Worm (Caenorhabditis elegans) whole organism, mixed stage, embryonic: ENCODE data around the gene T04H1.5.
A peak's percentile ranks its signal among the peaks of the same experiment; 100 is the strongest.

Source experiments
- M03D4.4 ChIP-seq: sonication (generic microtip); optimal IDR thresholded peaks from 2 replicates; lab custom pipeline; 2017; ENCODE audit warnings: mild to moderate bottlenecking, missing genetic modification characterization, missing compliant biosample characterization
- bed-3 ChIP-seq: fragments of 200-800 bp; sonication (Bioruptor generic); optimal IDR thresholded peaks from 3 replicates; lab custom pipeline; 2018; ENCODE audit warnings: mild to moderate bottlenecking, missing genetic modification characterization, moderate library complexity, missing compliant biosample characterization
- blmp-1 ChIP-seq: fragments of 150-350 bp; optimal IDR thresholded peaks from 2 replicates; lab custom pipeline; 2014; ENCODE audit warnings: missing biosample characterization, missing genetic modification characterization
- ceh-43 ChIP-seq: fragments of 200-800 bp; sonication (Bioruptor generic); optimal IDR thresholded peaks from 2 replicates; lab custom pipeline; 2018; ENCODE audit warnings: mild to moderate bottlenecking, missing genetic modification characterization, moderate library complexity, missing compliant biosample characterization
- ceh-83 ChIP-seq: fragments of 200-800 bp; sonication (Bioruptor generic); optimal IDR thresholded peaks from 2 replicates; lab custom pipeline; 2018; ENCODE audit warnings: mild to moderate bottlenecking, missing genetic modification characterization, missing compliant biosample characterization
- ces-1 ChIP-seq: fragments of 150-350 bp; optimal IDR thresholded peaks from 2 replicates; lab custom pipeline; 2014; ENCODE audit warnings: missing biosample characterization, missing genetic modification reagents, missing genetic modification characterization
- flh-1 ChIP-seq: fragments of 200-800 bp; sonication (Bioruptor generic); optimal IDR thresholded peaks from 2 replicates; lab custom pipeline; 2018; ENCODE audit warnings: mild to moderate bottlenecking, missing genetic modification characterization, moderate library complexity, missing compliant biosample characterization
- ham-2 ChIP-seq: fragments of 200-800 bp; sonication (Bioruptor generic); optimal IDR thresholded peaks from 2 replicates; lab custom pipeline; 2018; ENCODE audit warnings: mild to moderate bottlenecking, missing genetic modification characterization, missing compliant biosample characterization
- hlh-1 ChIP-seq: fragments of 150-350 bp; optimal IDR thresholded peaks from 2 replicates; lab custom pipeline; 2014; ENCODE audit warnings: missing biosample characterization, missing genetic modification reagents, missing genetic modification characterization
- lin-13 ChIP-seq: fragments of 150-350 bp; optimal IDR thresholded peaks from 2 replicates; lab custom pipeline; 2014; ENCODE audit warnings: missing biosample characterization, missing genetic modification characterization
- lin-32 ChIP-seq: fragments of 200-800 bp; sonication (Bioruptor generic); optimal IDR thresholded peaks from 2 replicates; lab custom pipeline; 2018; ENCODE audit warnings: mild to moderate bottlenecking, missing genetic modification characterization, missing compliant biosample characterization
- lsy-2 ChIP-seq: fragments of 150-350 bp; optimal IDR thresholded peaks from 2 replicates; lab custom pipeline; 2014; ENCODE audit warnings: missing biosample characterization, missing genetic modification characterization
- mab-5 ChIP-seq: fragments of 150-350 bp; optimal IDR thresholded peaks from 2 replicates; lab custom pipeline; 2014; ENCODE audit warnings: missing biosample characterization, missing genetic modification characterization
- mls-2 ChIP-seq: sonication (generic microtip); optimal IDR thresholded peaks from 2 replicates; lab custom pipeline; 2016; ENCODE audit warnings: mild to moderate bottlenecking, missing genetic modification characterization, moderate library complexity, missing compliant biosample characterization
- nhr-12 ChIP-seq: fragments of 150-350 bp; optimal IDR thresholded peaks from 2 replicates; lab custom pipeline; 2014; ENCODE audit warnings: missing biosample characterization, missing genetic modification characterization
- nhr-2 ChIP-seq: fragments of 150-350 bp; optimal IDR thresholded peaks from 2 replicates; lab custom pipeline; 2014; ENCODE audit warnings: missing biosample characterization, missing genetic modification characterization
- nhr-28 ChIP-seq: fragments of 150-350 bp; optimal IDR thresholded peaks from 2 replicates; lab custom pipeline; 2014; ENCODE audit warnings: missing biosample characterization, missing genetic modification characterization
- nhr-76 ChIP-seq: sonication (generic microtip); optimal IDR thresholded peaks from 2 replicates; lab custom pipeline; 2017; ENCODE audit warnings: missing biosample characterization, missing genetic modification characterization
- pha-4 ChIP-seq: fragments of 150-350 bp; optimal IDR thresholded peaks from 2 replicates; lab custom pipeline; 2018; ENCODE audit warnings: missing biosample characterization, missing genetic modification reagents, missing genetic modification characterization
- snpc-4 ChIP-seq: fragments of 150-350 bp; optimal IDR thresholded peaks from 2 replicates; lab custom pipeline; 2014; ENCODE audit warnings: missing biosample characterization, missing genetic modification characterization
- sptf-1 ChIP-seq: sonication (generic microtip); optimal IDR thresholded peaks from 2 replicates; lab custom pipeline; 2017; ENCODE audit warnings: mild to moderate bottlenecking, missing genetic modification characterization, moderate library complexity, missing compliant biosample characterization
- tbx-8 ChIP-seq: fragments of 200-800 bp; sonication (Bioruptor generic); optimal IDR thresholded peaks from 2 replicates; lab custom pipeline; 2018; ENCODE audit warnings: mild to moderate bottlenecking, missing genetic modification characterization, moderate library complexity, missing compliant biosample characterization
- unc-120 ChIP-seq: sonication (generic microtip); optimal IDR thresholded peaks from 2 replicates; lab custom pipeline; 2017; ENCODE audit warnings: missing genetic modification characterization, missing compliant biosample characterization; ENCODE audit not compliant: poor library complexity, severe bottlenecking
- unc-39 ChIP-seq: fragments of 150-350 bp; optimal IDR thresholded peaks from 2 replicates; lab custom pipeline; 2014; ENCODE audit warnings: missing biosample characterization, missing genetic modification characterization
- zip-8 ChIP-seq: fragments of 150-350 bp; optimal IDR thresholded peaks from 2 replicates; lab custom pipeline; 2014; ENCODE audit warnings: missing biosample characterization, missing genetic modification characterization
- ztf-11 ChIP-seq: fragments of 150-350 bp; optimal IDR thresholded peaks from 2 replicates; lab custom pipeline; 2014; ENCODE audit warnings: missing biosample characterization, missing genetic modification characterization

Gene T04H1.5

ce11 chrV:12234293-12235004 is 16.7 kb upstream of the T04H1.5 start, which contains the start of gene myo-3:
Gene myo-3, minus strand, starts transcription at chrV:12234343.
- no peak for TF ChIP-seq bed-3 (GFP tag; lab: Kevin White, UChicago)
- TF ChIP-seq unc-120 (tag; lab: Kevin White, UChicago) = peak; percentile 79
- peak; percentile 67 for TF ChIP-seq hlh-1 (tag; lab: Kevin White, UChicago)
- TF ChIP-seq, all 35 proteins: peak for 2

- TF ChIP-seq unc-120 (tag; lab: Kevin White, UChicago) = peak; percentile 35
- TF ChIP-seq hlh-1 (tag; lab: Kevin White, UChicago) = peak; percentile 81
- no peak for TF ChIP-seq sptf-1 (tag; lab: Kevin White, UChicago)
Measured at ce11 chrV:12235502-12235901, 15.6 kb upstream of the T04H1.5 start.

- no peak for TF ChIP-seq nhr-2 (tag; lab: Kevin White, UChicago)
- no peak for TF ChIP-seq ztf-11
- no peak for TF ChIP-seq bed-3 (GFP tag; lab: Kevin White, UChicago)
- no peak for TF ChIP-seq nhr-76 (tag; lab: Kevin White, UChicago)
- no peak for TF ChIP-seq ces-1 (GFP tag; lab: Kevin White, UChicago)
- no peak for TF ChIP-seq lin-32 (GFP tag; lab: Kevin White, UChicago)
- TF ChIP-seq tbx-8 (GFP tag; lab: Kevin White, UChicago) = no peak
- no peak for TF ChIP-seq flh-1 (GFP tag; lab: Kevin White, UChicago)
- TF ChIP-seq mab-5 (tag; lab: Kevin White, UChicago) = no peak
- TF ChIP-seq zip-8 (tag; lab: Kevin White, UChicago) = no peak
- no peak for TF ChIP-seq ceh-43 (GFP tag; lab: Kevin White, UChicago)
- no peak for TF ChIP-seq ceh-83 (GFP tag; lab: Kevin White, UChicago)
Measured at ce11 chrV:12241126-12241525, 10.0 kb upstream of the T04H1.5 start, which contains the start of gene ttr-22. Gene ttr-22, plus strand, starts transcription at chrV:12241426.

ce11 chrV:12244980-12245742 is 6.0 kb upstream of the T04H1.5 start, which contains the start of the genes T04H1.13, slfl-5 and rad-50:
Gene T04H1.13, minus strand, starts transcription at chrV:12245030.
Gene slfl-5, minus strand, starts transcription at chrV:12245044.
Gene rad-50, plus strand, starts transcription at chrV:12245646.
- TF ChIP-seq sptf-1 (tag; lab: Kevin White, UChicago) = no peak
- TF ChIP-seq ham-2 (GFP tag; lab: Kevin White, UChicago) = no peak
- no peak for TF ChIP-seq ces-1 (GFP tag; lab: Kevin White, UChicago)
- no peak for TF ChIP-seq nhr-12 (tag; lab: Kevin White, UChicago)
- no peak for TF ChIP-seq blmp-1
- no peak for TF ChIP-seq lsy-2 (tag; lab: Kevin White, UChicago)
- no peak for TF ChIP-seq nhr-28 (tag; lab: Kevin White, UChicago)
- no peak for TF ChIP-seq lin-13 (tag; lab: Kevin White, UChicago)
- TF ChIP-seq ceh-83 (GFP tag; lab: Kevin White, UChicago) = no peak
- TF ChIP-seq mls-2 (tag; lab: Kevin White, UChicago) = no peak
- no peak for TF ChIP-seq unc-120 (tag; lab: Kevin White, UChicago)
- TF ChIP-seq tbx-8 (GFP tag; lab: Kevin White, UChicago) = no peak
- no peak for TF ChIP-seq snpc-4 (tag; lab: Kevin White, UChicago)
- no peak for TF ChIP-seq mab-5 (tag; lab: Kevin White, UChicago)
- TF ChIP-seq ztf-11 = no peak
- no peak for TF ChIP-seq unc-39 (tag; lab: Kevin White, UChicago)
- no peak for TF ChIP-seq pha-4 (tag; lab: Kevin White, UChicago)
- TF ChIP-seq M03D4.4 (tag; lab: Kevin White, UChicago) = no peak
- no peak for TF ChIP-seq nhr-2 (tag; lab: Kevin White, UChicago)

ce11 chrV:12245777-12246452 is 5.2 kb upstream of the T04H1.5 start:
- TF ChIP-seq zip-8 (tag; lab: Kevin White, UChicago) (peak; percentile 56), snpc-4 (tag; lab: Kevin White, UChicago) (no peak)
